Worm (Caenorhabditis elegans) whole organism, L4 larva: ENCODE results near the gene sop-2.
A peak's percentile ranks its signal among the peaks of the same experiment; 100 is the strongest.

Experiments
- D1046.2 ChIP-seq: fragments of 200-800 bp; sonication (Bioruptor generic); IDR thresholded peaks from 2 replicates; pipeline ENCODE4 v1.3.6; 2022; ENCODE audit warnings: missing genetic modification characterization, missing compliant biosample characterization
- F44E2.7 ChIP-seq: fragments of 200-800 bp; sonication (Bioruptor generic); IDR thresholded peaks from 2 replicates; pipeline ENCODE4 v2.1.2; 2022; ENCODE audit warnings: missing genetic modification characterization, missing compliant biosample characterization
- F49E8.2 ChIP-seq: sonication (generic microtip); optimal IDR thresholded peaks from 2 replicates; lab custom pipeline; 2016; ENCODE audit warnings: missing compliant biosample characterization, mild to moderate bottlenecking, missing genetic modification characterization, borderline replicate concordance
- T26A8.4 ChIP-seq: fragments of 200-800 bp; sonication (Bioruptor generic); IDR thresholded peaks from 2 replicates; pipeline ENCODE4 v1.3.6; 2022; ENCODE audit warnings: missing genetic modification characterization, missing compliant biosample characterization
- Y48G9A.11 ChIP-seq: fragments of 200-800 bp; sonication (Bioruptor generic); IDR thresholded peaks from 2 replicates; pipeline ENCODE4 v1.3.6; 2022; ENCODE audit warnings: missing genetic modification reagents, missing genetic modification characterization, missing compliant biosample characterization
- aha-1 ChIP-seq: fragments of 150-350 bp; peaks from one replicate; lab custom pipeline; 2014; ENCODE audit warnings: missing biosample characterization, missing genetic modification characterization
- aly-2 ChIP-seq: sonication (generic microtip); optimal IDR thresholded peaks from 2 replicates; lab custom pipeline; 2018; ENCODE audit warnings: missing biosample characterization, missing genetic modification characterization
- arid-1 ChIP-seq: fragments of 200-800 bp; sonication (Bioruptor generic); conservative IDR thresholded peaks from 2 replicates; pipeline ENCODE4 v1.3.6; 2022; ENCODE audit warnings: missing genetic modification reagents, missing genetic modification characterization, missing compliant biosample characterization
- attf-4 ChIP-seq: sonication (generic microtip); optimal IDR thresholded peaks from 3 replicates; lab custom pipeline; 2017; ENCODE audit warnings: missing biosample characterization, missing genetic modification characterization
- ceh-20 ChIP-seq: fragments of 200-800 bp; sonication (Bioruptor generic); IDR thresholded peaks from 2 replicates; pipeline ENCODE4 v1.3.6; 2022; ENCODE audit warnings: missing genetic modification reagents, missing genetic modification characterization, missing compliant biosample characterization
- ceh-32 ChIP-seq: sonication (generic microtip); optimal IDR thresholded peaks from 2 replicates; lab custom pipeline; 2016; ENCODE audit warnings: mild to moderate bottlenecking, missing genetic modification characterization, missing compliant biosample characterization; ENCODE audit not compliant: poor library complexity
- ceh-82 ChIP-seq: sonication (generic microtip); optimal IDR thresholded peaks from 2 replicates; lab custom pipeline; 2017; ENCODE audit warnings: missing biosample characterization, missing genetic modification characterization
- daf-8 ChIP-seq: fragments of 200-800 bp; sonication (Bioruptor generic); IDR thresholded peaks from 2 replicates; pipeline ENCODE4 v1.3.6; 2022; ENCODE audit warnings: missing genetic modification characterization, missing compliant biosample characterization
- dmd-6 ChIP-seq: fragments of 200-800 bp; sonication (Bioruptor generic); IDR thresholded peaks from 2 replicates; pipeline ENCODE4 v1.3.6; 2022; ENCODE audit warnings: missing genetic modification reagents, missing genetic modification characterization, missing compliant biosample characterization
- dve-1 ChIP-seq: sonication (generic microtip); optimal IDR thresholded peaks from 2 replicates; lab custom pipeline; 2017; ENCODE audit warnings: antibody characterized with exemption, mild to moderate bottlenecking, missing genetic modification characterization, missing compliant biosample characterization; ENCODE audit not compliant: insufficient read depth
- egl-27 ChIP-seq: sonication (generic microtip); optimal IDR thresholded peaks from 3 replicates; lab custom pipeline; 2017; ENCODE audit warnings: missing biosample characterization, missing genetic modification reagents, missing genetic modification characterization
- egl-43 ChIP-seq: fragments of 200-800 bp; sonication (Bioruptor generic); IDR thresholded peaks from 2 replicates; pipeline ENCODE4 v1.3.6; 2022; ENCODE audit warnings: missing genetic modification reagents, missing genetic modification characterization, missing compliant biosample characterization
- fkh-10 ChIP-seq: fragments of 150-350 bp; optimal IDR thresholded peaks from 2 replicates; lab custom pipeline; 2014; ENCODE audit warnings: missing biosample characterization, missing genetic modification reagents, missing genetic modification characterization
- fos-1 ChIP-seq: fragments of 150-350 bp; optimal IDR thresholded peaks from 2 replicates; lab custom pipeline; 2014; ENCODE audit warnings: missing biosample characterization, missing genetic modification characterization
- lin-13 ChIP-seq: fragments of 150-350 bp; optimal IDR thresholded peaks from 2 replicates; lab custom pipeline; 2014; ENCODE audit warnings: missing biosample characterization, missing genetic modification reagents, missing genetic modification characterization
- lin-29 ChIP-seq: fragments of 200-800 bp; sonication (Bioruptor generic); IDR thresholded peaks from 2 replicates; pipeline ENCODE4 v1.3.6; 2022; ENCODE audit warnings: missing genetic modification reagents, missing genetic modification characterization, missing compliant biosample characterization
- lsy-2 ChIP-seq, 2 experiments: fragments of 150-350 bp in 1 of 2; sonication (generic microtip) in 1 of 2; optimal IDR thresholded peaks; 2 replicates each; lab custom pipeline; 2014 to 2017; ENCODE audit warnings: missing biosample characterization in 2 of 2, missing genetic modification characterization in 2 of 2
- nhr-11 ChIP-seq: fragments of 150-350 bp; optimal IDR thresholded peaks from 2 replicates; lab custom pipeline; 2014; ENCODE audit warnings: missing biosample characterization, missing genetic modification characterization
- nhr-25 ChIP-seq: sonication (generic microtip); optimal IDR thresholded peaks from 2 replicates; lab custom pipeline; 2017; ENCODE audit warnings: missing genetic modification characterization, mild to moderate bottlenecking, missing compliant biosample characterization, antibody characterized with exemption, moderate library complexity, borderline replicate concordance; ENCODE audit not compliant: insufficient read depth
- nhr-41 ChIP-seq: fragments of 200-800 bp; sonication (Bioruptor generic); IDR thresholded peaks from 2 replicates; pipeline ENCODE4 v1.3.6; 2022; ENCODE audit warnings: missing genetic modification reagents, missing genetic modification characterization, missing compliant biosample characterization
- nhr-48 ChIP-seq: sonication (generic microtip); optimal IDR thresholded peaks from 2 replicates; lab custom pipeline; 2016; ENCODE audit warnings: mild to moderate bottlenecking, missing genetic modification characterization, missing compliant biosample characterization
- rbr-2 ChIP-seq: sonication (generic microtip); optimal IDR thresholded peaks from 2 replicates; lab custom pipeline; 2016; ENCODE audit warnings: missing genotype, missing genetic modification characterization, missing compliant biosample characterization
- set-16 ChIP-seq: fragments of 200-800 bp; sonication (Bioruptor generic); IDR thresholded peaks from 2 replicates; pipeline ENCODE4 v1.3.6; 2022; ENCODE audit warnings: missing genetic modification reagents, missing genetic modification characterization, missing compliant biosample characterization
- skn-1 ChIP-seq: fragments of 150-350 bp; optimal IDR thresholded peaks from 2 replicates; lab custom pipeline; 2014; ENCODE audit warnings: missing biosample characterization, missing genetic modification characterization
- snpc-4 ChIP-seq: fragments of 150-350 bp; optimal IDR thresholded peaks from 2 replicates; lab custom pipeline; 2014; ENCODE audit warnings: missing biosample characterization, missing genetic modification characterization
- spr-3 ChIP-seq: fragments of 200-800 bp; sonication (Bioruptor generic); optimal IDR thresholded peaks from 2 replicates; lab custom pipeline; 2018; ENCODE audit warnings: mild to moderate bottlenecking, missing genetic modification characterization, missing compliant biosample characterization
- tra-1 ChIP-seq: fragments of 200-800 bp; sonication (Bioruptor generic); IDR thresholded peaks from 2 replicates; pipeline ENCODE4 v1.3.6; 2022; ENCODE audit warnings: missing genetic modification reagents, missing genetic modification characterization, missing compliant biosample characterization
- unc-130 ChIP-seq: sonication (generic microtip); optimal IDR thresholded peaks from 2 replicates; lab custom pipeline; 2016; ENCODE audit warnings: missing genetic modification reagents, missing genetic modification characterization, missing compliant biosample characterization
- unc-39 ChIP-seq: sonication (generic microtip); optimal IDR thresholded peaks from 2 replicates; lab custom pipeline; 2017; ENCODE audit warnings: missing biosample characterization, missing genetic modification characterization
- zip-2 ChIP-seq: fragments of 150-350 bp; optimal IDR thresholded peaks from 2 replicates; lab custom pipeline; 2014; ENCODE audit warnings: missing biosample characterization, missing genetic modification characterization

sop-2 gene

DNA sequence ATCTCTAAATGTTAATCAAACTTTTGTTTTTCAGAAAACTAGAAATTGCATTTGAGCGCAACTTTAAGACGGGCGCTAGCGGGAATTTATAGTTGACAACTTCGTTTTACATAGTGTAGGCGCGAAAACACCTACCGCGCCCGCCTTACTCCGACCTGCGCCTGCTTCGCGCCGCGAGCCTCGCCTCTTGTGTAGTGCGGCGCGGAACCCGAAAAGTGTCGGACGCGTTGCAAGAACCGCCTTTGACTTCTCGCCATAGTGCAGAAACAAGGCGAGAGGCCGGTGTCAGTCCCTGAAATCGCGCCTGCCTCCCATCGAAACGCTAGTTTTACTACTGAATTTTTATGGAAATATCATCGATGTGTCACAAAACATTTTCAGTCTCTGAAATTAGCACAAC lies 46.1 kb downstream of the sop-2 start:
- TF ChIP-seq set-16 (GFP tag; lab: Robert Waterston, UW) (peak; percentile 82), egl-43 (GFP tag; lab: Robert Waterston, UW) (0 out of 2 replicates have a peak, but pooled peaks have one; percentile 35), nhr-41 (GFP tag; lab: Robert Waterston, UW) (no peak), aha-1 (tag; lab: Kevin White, UChicago) (peak; percentile 61)

ce11 chrII:12386781-12387180 lies 47.0 kb downstream of the sop-2 start, which contains the start of gene sre-42:
Gene sre-42 (minus strand): TSS chrII:12386881.
- TF ChIP-seq aha-1 (tag; lab: Kevin White, UChicago) = peak; percentile 18
- no peak for TF ChIP-seq tra-1 (GFP tag; lab: Robert Waterston, UW)
- no peak for TF ChIP-seq unc-130 (GFP tag; lab: Kevin White, UChicago)

- TF ChIP-seq fos-1 (tag; lab: Kevin White, UChicago) = no peak
- no peak for TF ChIP-seq lin-29 (GFP tag; lab: Robert Waterston, UW)
- no peak for TF ChIP-seq rbr-2
- TF ChIP-seq D1046.2 (GFP tag; lab: Robert Waterston, UW) = no peak
- TF ChIP-seq fkh-10 (GFP tag; lab: Kevin White, UChicago) = no peak
- no peak for TF ChIP-seq nhr-48 (tag; lab: Kevin White, UChicago)
- no peak for TF ChIP-seq arid-1 (GFP tag; lab: Robert Waterston, UW)
- TF ChIP-seq snpc-4 (tag; lab: Kevin White, UChicago) = no peak
- no peak for TF ChIP-seq F49E8.2 (tag; lab: Kevin White, UChicago)
- no peak for TF ChIP-seq unc-39
- TF ChIP-seq aha-1 (tag; lab: Kevin White, UChicago) = no peak
- TF ChIP-seq spr-3 = no peak
- no peak for TF ChIP-seq attf-4 (tag; lab: Kevin White, UChicago)
- TF ChIP-seq Y48G9A.11 (GFP tag; lab: Robert Waterston, UW) = no peak
- TF ChIP-seq lin-13 (GFP tag; lab: Kevin White, UChicago) = no peak
- no peak for TF ChIP-seq egl-27
- no peak for TF ChIP-seq skn-1 (tag; lab: Kevin White, UChicago)
- TF ChIP-seq tra-1 (GFP tag; lab: Robert Waterston, UW) = no peak
Measured at ce11 chrII:12387487-12387886, 47.7 kb downstream of the sop-2 start.

DNA sequence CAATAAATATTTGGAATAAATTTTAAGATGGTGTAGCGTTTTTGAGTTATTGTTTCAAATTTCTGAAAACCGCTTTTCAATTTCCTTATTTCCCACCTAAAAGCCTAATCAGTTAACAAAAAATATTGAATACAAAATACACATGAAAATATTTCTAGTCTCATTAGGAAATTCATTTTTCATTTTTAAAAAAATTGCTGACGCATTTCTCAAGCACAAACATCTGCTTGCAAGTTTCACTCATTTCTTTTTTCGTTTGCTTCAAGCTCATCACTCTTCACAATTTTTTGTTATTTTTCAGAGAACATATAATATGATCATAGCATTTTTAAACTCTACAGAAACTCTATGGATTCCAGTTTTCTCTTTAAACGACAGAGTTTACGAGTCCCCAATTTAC lies 48.2 kb downstream of the sop-2 start, which contains the start of gene sre-41:
Gene sre-41, plus strand, starts transcription at position 301 of the 400 bp plus-strand sequence.
- TF ChIP-seq Y48G9A.11 (GFP tag; lab: Robert Waterston, UW) (no peak), tra-1 (GFP tag; lab: Robert Waterston, UW) (no peak), snpc-4 (tag; lab: Kevin White, UChicago) (no peak), ceh-20 (no peak), egl-27 (no peak), F44E2.7 (GFP tag; lab: Robert Waterston, UW) (no peak), zip-2 (tag; lab: Kevin White, UChicago) (no peak), dmd-6 (GFP tag; lab: Robert Waterston, UW) (no peak), T26A8.4 (GFP tag; lab: Robert Waterston, UW) (no peak), daf-8 (GFP tag; lab: Robert Waterston, UW) (no peak), ceh-32 (tag; lab: Kevin White, UChicago) (no peak), ceh-82 (tag; lab: Kevin White, UChicago) (no peak), nhr-25 (no peak), lsy-2 (tag; optimal IDR thresholded peaks at IDR 0.05; lab: Kevin White, UChicago) (no peak), aly-2 (tag; lab: Kevin White, UChicago) (no peak), nhr-11 (tag; lab: Kevin White, UChicago) (no peak), dve-1 (tag; lab: Kevin White, UChicago) (no peak)
- TF ChIP-seq, all 104 proteins: peak for 0
